Worm (Caenorhabditis elegans) whole organism, L1 larva: ENCODE data around the gene F36H5.12.

Experiments used
- aha-1 ChIP-seq: fragments of 150-350 bp; optimal IDR thresholded peaks from 2 replicates; lab custom pipeline; 2014; ENCODE audit warnings: missing biosample characterization, missing genetic modification characterization
- aly-2 ChIP-seq: fragments of 150-350 bp; optimal IDR thresholded peaks from 2 replicates; lab custom pipeline; 2014; ENCODE audit warnings: missing biosample characterization, missing genetic modification characterization
- ceh-82 ChIP-seq, 3 experiments: fragments of 150-350 bp in 1 of 3; sonication (generic microtip) in 2 of 3; optimal IDR thresholded peaks; 2 replicates each; lab custom pipeline; 2014 to 2017; ENCODE audit warnings: missing biosample characterization in 3 of 3, missing genetic modification characterization in 3 of 3
- lin-13 ChIP-seq: fragments of 150-350 bp; optimal IDR thresholded peaks from 2 replicates; lab custom pipeline; 2014; ENCODE audit warnings: missing biosample characterization, missing genetic modification reagents, missing genetic modification characterization
- lin-39 ChIP-seq: fragments of 150-350 bp; optimal IDR thresholded peaks from 2 replicates; lab custom pipeline; 2014; ENCODE audit warnings: missing biosample characterization, missing genetic modification reagents, missing genetic modification characterization
- nhr-237 ChIP-seq: fragments of 150-350 bp; optimal IDR thresholded peaks from 2 replicates; lab custom pipeline; 2014; ENCODE audit warnings: missing biosample characterization, missing genetic modification characterization
- pag-3 ChIP-seq: sonication (generic microtip); optimal IDR thresholded peaks from 2 replicates; lab custom pipeline; 2017; ENCODE audit warnings: missing genetic modification characterization, mild to moderate bottlenecking, missing compliant biosample characterization, antibody characterized with exemption, borderline replicate concordance; ENCODE audit not compliant: insufficient read depth
- rnt-1 ChIP-seq: sonication (generic microtip); optimal IDR thresholded peaks from 2 replicates; lab custom pipeline; 2016; ENCODE audit warnings: mild to moderate bottlenecking, missing genetic modification characterization, moderate library complexity, missing compliant biosample characterization
- snpc-4 ChIP-seq: fragments of 150-350 bp; optimal IDR thresholded peaks from 2 replicates; lab custom pipeline; 2014; ENCODE audit warnings: missing biosample characterization, missing genetic modification characterization
- zag-1 ChIP-seq: fragments of 150-350 bp; optimal IDR thresholded peaks from 2 replicates; lab custom pipeline; 2014; ENCODE audit warnings: missing biosample characterization, missing genetic modification characterization
- ztf-4 ChIP-seq: fragments of 150-350 bp; optimal IDR thresholded peaks from 2 replicates; lab custom pipeline; 2014; ENCODE audit warnings: missing biosample characterization, missing genetic modification characterization

DNA sequence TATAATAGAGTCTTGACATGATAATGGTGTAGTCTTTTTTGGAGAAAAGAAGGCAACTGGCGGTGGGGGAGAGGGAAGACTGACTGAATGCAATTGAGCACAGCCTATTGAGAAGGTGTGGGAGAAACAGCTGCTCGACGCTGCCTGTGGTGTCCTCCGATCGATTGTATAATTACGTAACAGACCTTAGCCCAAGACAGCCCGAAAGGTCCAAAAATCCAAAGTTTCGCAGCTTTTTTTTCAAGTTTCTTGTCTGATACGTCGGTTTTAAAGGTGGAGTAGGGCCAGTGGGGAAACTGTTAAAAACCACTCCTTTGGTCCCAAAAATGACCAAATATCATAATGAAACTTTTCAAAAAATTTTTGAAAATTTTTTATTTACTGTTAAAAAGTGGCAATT lies 45.5 kb downstream of the F36H5.12 start, which contains the start of the genes C08F1.6 and fbxb-13:
- no peak for TF ChIP-seq ceh-82 (tag; optimal IDR thresholded peaks at IDR 0.05; lab: Kevin White, UChicago)
- TF ChIP-seq lin-39 (tag; lab: Kevin White, UChicago): no peak
- no peak for TF ChIP-seq snpc-4 (tag; lab: Kevin White, UChicago)
- TF ChIP-seq pag-3 (tag; lab: Kevin White, UChicago): no peak
- TF ChIP-seq ztf-4: no peak
- no peak for TF ChIP-seq aha-1 (tag; lab: Kevin White, UChicago)
- TF ChIP-seq nhr-237: no peak
- no peak for TF ChIP-seq aly-2
- no peak for TF ChIP-seq zag-1 (tag; lab: Kevin White, UChicago)
- TF ChIP-seq lin-13 (GFP tag; lab: Kevin White, UChicago): no peak
- no peak for TF ChIP-seq rnt-1 (tag; lab: Kevin White, UChicago)
